Fruit fly (Drosophila melanogaster) Kc167 (cell line): ENCODE measurements around the gene CG13458.

Experiments
- Myc ChIP-seq: fragments of >200 bp; optimal IDR thresholded peaks from 2 replicates; lab custom pipeline; 2017; ENCODE audit warnings: missing external identifiers
- Sin3A ChIP-seq: fragments of >200 bp; optimal IDR thresholded peaks from 2 replicates; lab custom pipeline; 2018; ENCODE audit warnings: missing external identifiers
- h ChIP-seq: fragments of >200 bp; optimal IDR thresholded peaks from 3 replicates; lab custom pipeline; 2018; ENCODE audit warnings: missing external identifiers
- insv ChIP-seq: fragments of >200 bp; optimal IDR thresholded peaks from 3 replicates; lab custom pipeline; 2018; ENCODE audit warnings: missing external identifiers
- psq ChIP-seq: fragments of >200 bp; optimal IDR thresholded peaks from 2 replicates; lab custom pipeline; 2017; ENCODE audit warnings: missing external identifiers
- ttk ChIP-seq: sonication (Bioruptor generic); optimal IDR thresholded peaks from 2 replicates; lab custom pipeline; 2017; ENCODE audit warnings: missing external identifiers

Gene CG13458

DNA sequence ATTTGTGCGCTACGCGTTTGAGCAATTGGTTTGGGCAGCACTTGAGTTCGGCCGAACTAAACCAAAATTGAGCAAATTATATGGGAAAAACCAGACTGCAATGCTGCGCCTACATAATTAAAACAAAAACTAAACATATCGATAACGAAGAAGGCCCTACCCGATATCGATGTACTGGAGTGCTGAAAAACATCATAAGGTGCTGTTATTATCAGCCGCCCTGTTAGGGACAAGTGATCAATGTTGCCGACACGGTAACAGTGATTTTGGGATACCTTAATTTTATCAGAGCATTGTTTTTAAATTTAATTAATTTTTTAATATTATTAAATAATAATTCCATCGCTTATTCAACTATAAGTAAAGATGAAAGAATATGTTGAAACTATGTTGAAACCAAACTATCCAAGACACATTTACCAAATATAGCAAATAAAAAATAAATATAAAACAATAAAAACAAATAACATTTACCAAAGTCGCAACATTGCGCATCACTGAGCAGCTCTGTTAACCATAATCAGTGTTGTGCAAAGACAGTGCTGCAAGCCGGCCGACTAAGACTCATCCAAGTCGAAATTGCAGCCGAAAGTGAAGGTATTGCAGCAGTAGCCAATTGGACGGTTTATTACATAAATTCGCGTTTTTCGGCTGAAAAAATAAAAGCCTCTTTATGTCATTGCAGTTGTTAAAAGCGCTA, 18.6 kb upstream of the CG13458 start, which contains the start of the genes sstn, Plp and GlyRS:
sstn (minus strand) TSS at position 131 of the 700 bp plus-strand sequence.
Plp (minus strand) TSS at position 136 of the 700 bp plus-strand sequence.
GlyRS (plus strand) TSS at position 554 of the 700 bp plus-strand sequence.
- TF ChIP-seq Sin3A (lab: Kevin White, UChicago) (no peak), psq (lab: Kevin White, UChicago) (no peak), ttk (lab: Kevin White, UChicago) (no peak), insv (lab: Kevin White, UChicago) (no peak), Myc (lab: Kevin White, UChicago) (no peak), h (lab: Kevin White, UChicago) (no peak)

DNA sequence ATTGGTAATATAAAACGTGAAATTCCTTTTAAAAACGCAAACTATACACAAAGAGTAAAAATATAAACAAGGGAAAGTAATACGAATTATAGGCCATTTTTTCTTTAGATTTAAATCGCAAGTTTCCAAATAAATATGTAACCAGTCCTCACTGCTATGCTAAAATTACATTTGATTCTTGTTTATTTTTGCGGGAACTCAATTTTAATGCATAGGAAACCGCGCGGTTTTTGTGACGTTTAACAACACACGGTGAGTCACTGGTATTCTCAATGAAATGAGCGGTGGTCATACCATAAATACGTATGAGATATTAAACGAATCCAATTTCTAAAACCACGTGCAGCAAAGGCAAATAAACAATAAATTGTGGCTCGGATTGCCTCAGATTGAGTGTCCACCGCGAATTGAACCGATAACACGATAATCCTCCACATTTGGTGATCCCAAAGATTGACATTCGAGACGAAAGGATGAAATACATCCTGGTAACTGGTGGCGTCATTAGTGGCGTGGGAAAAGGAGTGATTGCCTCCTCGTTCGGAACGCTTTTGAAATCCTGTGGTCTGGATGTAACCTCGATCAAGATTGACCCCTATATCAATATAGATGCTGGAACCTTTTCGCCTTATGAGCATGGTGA, 15.4 kb upstream of the CG13458 start, which contains the start of gene Ctps:
Ctps (plus strand) TSS at position 37 of the 643 bp plus-strand sequence.
- TF ChIP-seq h (lab: Kevin White, UChicago) (no peak), Sin3A (lab: Kevin White, UChicago) (no peak), Myc (lab: Kevin White, UChicago) (no peak), insv (lab: Kevin White, UChicago) (no peak), ttk (lab: Kevin White, UChicago) (no peak), psq (lab: Kevin White, UChicago) (no peak)

DNA sequence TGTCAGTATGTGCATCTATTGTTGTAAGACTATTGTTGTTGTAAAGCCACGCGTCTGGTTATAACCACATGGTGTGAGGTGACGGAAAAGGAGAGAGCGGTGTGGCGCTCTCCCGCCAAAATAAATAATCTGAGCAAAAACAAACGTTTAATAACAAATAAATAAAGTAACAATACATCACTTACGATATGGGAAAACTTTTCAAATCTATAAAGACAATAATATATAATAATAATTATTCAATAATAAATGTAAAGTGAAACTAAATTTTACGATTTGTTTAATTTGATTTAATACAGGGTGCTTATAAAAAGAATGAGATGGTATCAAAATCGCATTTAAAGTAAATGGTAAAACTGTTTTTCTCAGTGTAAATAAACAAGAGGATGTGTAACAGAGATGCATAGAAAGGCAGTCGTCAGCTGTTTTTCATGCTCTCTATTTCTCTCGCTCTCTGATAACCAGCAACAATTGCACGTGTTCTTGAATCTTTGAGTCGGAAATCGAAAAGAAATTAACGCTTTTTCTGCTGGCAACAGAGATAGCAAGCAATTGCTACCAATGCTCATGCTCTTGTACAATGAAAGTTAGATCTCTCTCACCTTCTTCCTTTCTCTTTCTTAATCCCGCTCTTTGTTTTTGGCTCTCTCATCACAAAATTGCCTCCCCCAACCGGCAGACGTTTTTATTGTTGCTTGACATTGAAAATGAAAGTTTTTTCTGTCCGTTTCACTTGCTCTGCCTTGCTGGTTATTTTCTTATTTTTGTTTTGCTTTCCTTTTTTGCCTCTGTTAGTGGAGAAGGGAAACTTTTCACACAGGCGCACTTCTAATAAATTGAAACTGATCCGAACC, 14.5 kb upstream of the CG13458 start:
- TF ChIP-seq insv (lab: Kevin White, UChicago) (no peak), ttk (lab: Kevin White, UChicago) (no peak), Myc (lab: Kevin White, UChicago) (no peak), psq (lab: Kevin White, UChicago) (no peak), Sin3A (lab: Kevin White, UChicago) (no peak), h (lab: Kevin White, UChicago) (no peak)

DNA sequence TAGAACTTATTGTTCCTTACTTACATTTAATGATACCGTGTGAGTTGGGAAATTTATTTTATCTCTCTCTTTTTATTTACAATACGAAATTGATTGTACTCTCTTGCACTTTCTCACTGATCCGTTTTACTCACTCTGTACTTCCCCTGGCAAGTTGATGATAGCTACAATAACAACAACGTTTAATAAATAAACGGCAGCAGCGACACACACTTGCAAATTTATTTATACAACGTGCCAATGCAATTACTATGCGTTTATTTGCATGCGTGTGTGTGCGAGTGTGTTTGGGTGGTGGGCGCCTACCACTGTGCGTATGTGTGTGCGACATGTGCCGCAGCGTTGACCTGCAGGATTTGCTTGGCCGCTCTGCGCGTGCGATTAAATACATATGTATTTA, 13.8 kb upstream of the CG13458 start:
- no peak for TF ChIP-seq Sin3A (lab: Kevin White, UChicago)

DNA sequence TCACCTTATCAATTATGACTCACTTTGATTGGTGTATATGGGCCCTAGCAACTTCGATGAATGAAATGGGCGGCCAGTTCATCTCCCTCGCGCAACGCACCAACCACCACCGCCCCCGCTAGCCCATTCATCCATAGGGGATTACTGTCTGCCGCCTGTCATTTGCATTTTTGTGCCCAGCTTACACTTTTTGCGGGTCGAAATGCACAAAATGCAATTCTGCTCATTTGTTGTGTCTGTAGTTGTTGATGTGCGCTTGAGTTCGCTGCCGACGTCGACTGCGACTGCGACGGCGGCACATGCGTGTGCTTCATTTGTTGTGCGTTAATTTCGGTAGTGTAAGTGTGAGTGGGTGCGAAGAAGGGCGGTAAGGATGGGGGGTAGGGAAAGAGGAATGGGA, 12.4 kb upstream of the CG13458 start:
- no peak for TF ChIP-seq psq (lab: Kevin White, UChicago)
- no peak for TF ChIP-seq insv (lab: Kevin White, UChicago)
- no peak for TF ChIP-seq ttk (lab: Kevin White, UChicago)
- TF ChIP-seq Myc (lab: Kevin White, UChicago): no peak
- TF ChIP-seq Sin3A (lab: Kevin White, UChicago): no peak
- no peak for TF ChIP-seq h (lab: Kevin White, UChicago)

DNA sequence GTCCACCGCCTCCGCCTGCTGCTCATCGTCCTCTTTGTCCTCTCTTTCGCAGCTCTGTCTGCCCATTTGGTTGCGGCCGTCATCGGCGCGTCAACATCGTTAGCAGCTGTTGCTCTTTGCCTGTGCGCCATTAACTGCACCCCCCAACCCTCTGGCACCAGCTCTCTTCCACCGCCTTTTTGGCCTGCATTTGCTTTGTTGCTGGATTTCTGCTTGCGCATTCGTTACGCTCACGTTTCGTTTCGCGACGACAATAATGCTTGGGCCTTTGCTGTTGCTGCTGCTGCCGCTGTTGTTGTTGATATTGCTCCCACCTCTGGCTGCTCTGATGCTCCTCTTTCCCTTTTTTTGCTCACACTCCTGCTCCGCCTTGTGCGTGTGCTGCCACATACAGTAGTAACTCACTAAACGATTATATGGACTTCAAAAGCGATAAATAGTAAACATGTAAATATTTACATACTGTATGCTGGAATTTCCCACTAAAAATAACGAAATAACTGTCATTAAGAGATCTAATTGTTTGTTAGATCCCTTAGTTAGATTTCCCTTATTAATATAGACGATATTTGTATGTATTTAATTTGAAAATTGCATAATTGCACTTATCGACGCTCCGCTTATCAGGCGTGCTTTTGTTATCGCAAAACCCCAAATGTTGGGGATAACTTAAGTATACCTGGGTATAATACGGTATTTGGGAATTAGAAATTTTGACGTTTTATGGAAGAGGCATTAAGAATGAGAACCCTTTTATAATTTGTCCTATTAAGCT, 11.5 kb upstream of the CG13458 start:
- no peak for TF ChIP-seq Sin3A (lab: Kevin White, UChicago)
- TF ChIP-seq h (lab: Kevin White, UChicago): no peak

DNA sequence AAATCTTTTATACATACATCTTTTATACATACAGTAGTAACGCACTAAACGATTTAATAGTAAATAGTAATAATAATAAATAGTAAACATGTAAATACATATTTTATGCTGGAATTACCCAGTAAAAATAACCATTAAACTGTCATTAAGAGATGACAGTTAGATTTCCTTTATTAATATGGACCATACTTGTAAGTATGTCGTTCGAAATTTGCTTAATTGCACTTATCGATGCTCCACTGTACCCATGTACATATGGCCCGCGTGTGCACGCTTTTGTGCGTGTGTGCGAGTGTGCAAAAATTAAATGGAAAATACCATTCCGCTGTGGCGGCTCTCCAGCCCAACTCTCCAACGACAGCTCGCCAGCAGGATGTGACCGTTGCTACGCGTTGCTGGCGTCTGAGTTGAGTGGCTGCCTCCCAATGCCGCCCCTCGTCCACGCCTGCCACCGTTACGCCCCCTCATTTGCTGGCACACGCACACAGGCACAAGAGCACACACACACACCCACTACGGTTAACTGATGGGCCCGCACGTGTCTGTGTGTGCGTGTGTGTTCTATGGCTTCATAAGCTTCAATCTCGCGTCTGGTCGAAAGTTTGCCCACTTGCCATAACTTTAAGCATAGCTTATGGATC, 10.6 kb upstream of the CG13458 start:
- TF ChIP-seq ttk (lab: Kevin White, UChicago) (no peak), psq (lab: Kevin White, UChicago) (no peak), Sin3A (lab: Kevin White, UChicago) (no peak), h (lab: Kevin White, UChicago) (no peak), Myc (lab: Kevin White, UChicago) (no peak), insv (lab: Kevin White, UChicago) (no peak)

DNA sequence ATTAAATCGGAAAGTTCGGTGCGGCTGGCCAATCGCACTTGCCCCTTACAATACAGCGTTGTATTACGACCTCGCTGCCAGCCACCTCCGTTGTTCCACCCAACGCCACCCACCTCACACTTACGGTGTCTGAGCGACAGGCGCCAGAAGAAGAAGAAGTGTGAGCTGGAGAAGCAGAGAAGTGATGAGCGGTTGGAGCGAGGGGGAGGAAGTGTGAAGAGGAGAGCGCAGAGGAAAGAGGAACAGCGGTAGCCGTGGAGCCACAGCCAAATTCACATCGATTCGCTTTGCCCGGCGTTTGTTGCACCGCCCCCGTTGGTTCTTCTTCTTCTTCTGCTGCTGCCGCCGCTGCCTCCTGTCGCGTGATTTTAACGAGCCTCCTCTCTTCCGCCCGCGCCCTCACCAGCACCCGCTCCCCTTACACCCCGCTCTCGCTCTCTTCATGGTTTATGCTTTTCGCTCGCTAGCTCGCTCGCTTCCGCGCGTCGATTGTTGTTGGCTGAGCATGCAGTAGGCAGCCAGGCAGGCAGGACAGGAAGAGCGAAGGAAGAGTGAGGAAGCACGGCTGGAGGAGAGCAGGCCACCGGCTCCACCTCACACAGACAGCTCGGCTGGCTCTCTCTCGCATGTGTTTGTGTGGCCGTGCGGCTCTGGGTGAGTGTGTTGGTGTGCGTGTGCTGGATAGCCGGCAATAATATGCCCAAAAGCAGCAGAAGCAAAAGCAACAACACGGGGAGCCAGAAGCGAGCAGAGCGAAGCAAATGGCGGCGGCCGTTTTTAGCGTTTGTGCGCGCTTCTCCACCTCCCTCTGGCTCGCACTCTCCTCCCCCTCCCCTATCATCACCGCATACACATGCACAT, 9.1 kb upstream of the CG13458 start:
- TF ChIP-seq h (lab: Kevin White, UChicago) (no peak), Sin3A (lab: Kevin White, UChicago) (no peak), psq (lab: Kevin White, UChicago) (no peak), insv (lab: Kevin White, UChicago) (no peak), Myc (lab: Kevin White, UChicago) (no peak), ttk (lab: Kevin White, UChicago) (no peak)

DNA sequence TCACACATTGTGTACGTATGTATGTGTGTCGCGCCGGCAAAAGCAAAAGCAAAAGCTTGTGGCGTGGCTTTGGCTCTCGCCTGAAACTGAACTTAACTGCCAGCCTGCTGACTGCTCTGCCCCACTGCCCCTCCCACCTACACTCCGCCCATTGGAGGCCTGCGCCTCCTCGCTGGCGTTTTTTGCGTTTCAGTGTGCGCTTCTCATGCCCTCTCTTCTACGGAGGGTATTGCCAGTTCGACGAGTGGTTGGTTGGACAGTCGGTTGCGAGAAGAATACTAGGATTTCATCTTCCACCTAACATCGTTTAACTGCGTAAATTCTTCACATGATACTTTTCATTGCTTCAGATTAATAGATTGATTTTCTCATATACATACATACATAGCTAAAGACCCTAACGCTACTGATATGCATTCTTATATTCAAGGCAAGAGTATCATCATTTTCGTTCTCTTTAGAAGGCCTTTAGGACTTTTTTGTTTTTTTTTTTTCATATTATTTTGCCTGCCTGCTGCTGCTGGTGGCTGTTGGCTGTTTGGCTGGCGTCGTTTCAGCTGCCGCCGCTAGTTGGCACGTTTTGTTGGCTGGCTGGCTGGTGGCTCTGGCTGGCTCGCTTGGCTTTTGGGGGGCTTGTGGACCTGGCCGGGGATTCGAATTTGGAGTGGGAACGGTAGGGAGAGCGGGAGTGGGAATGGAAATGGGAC, 8.4 kb upstream of the CG13458 start:
- no peak for TF ChIP-seq ttk (lab: Kevin White, UChicago)
- TF ChIP-seq Sin3A (lab: Kevin White, UChicago): no peak
